Worm (Caenorhabditis elegans): ENCODE data around the gene F37C12.10.

Gene F37C12.10

ce11 chrIII:7141285-7141715 is 46.9 kb downstream of the F37C12.10 start (continued):
- TF ChIP-seq F26F4.8 (GFP tag; conservative IDR thresholded peaks at IDR 0.05) (no peak), fkh-10 (GFP tag; optimal IDR thresholded peaks at IDR 0.05) (no peak), lim-7 (GFP tag; IDR thresholded peaks at IDR 0.05) (no peak), ceh-44 (GFP tag; IDR thresholded peaks at IDR 0.05) (no peak), ZK546.5 (tag; optimal IDR thresholded peaks at IDR 0.05) (peak in 1 of 2 experiments; percentile 25), hlh-30 (tag; optimal IDR thresholded peaks at IDR 0.05; ENCODE audit: insufficient read depth) (peak; percentile 72), Y105C5A.15 (GFP tag; IDR thresholded peaks at IDR 0.05) (0 out of 2 replicates have a peak, but pooled peaks have one; percentile 59), daf-8 (GFP tag; IDR thresholded peaks at IDR 0.05) (no peak), spr-3 (GFP tag; optimal IDR thresholded peaks at IDR 0.05) (peak; percentile 52), duxl-1 (tag; optimal IDR thresholded peaks at IDR 0.05; ENCODE audit: poor library complexity) (peak; percentile 82), nhr-41 (GFP tag; IDR thresholded peaks at IDR 0.05) (no peak), gei-8 (GFP tag; optimal IDR thresholded peaks at IDR 0.05) (no peak), ztf-11 (tag; optimal IDR thresholded peaks at IDR 0.05) (no peak), F37D6.2 (tag; optimal IDR thresholded peaks at IDR 0.05) (no peak), nhr-28 (tag; optimal IDR thresholded peaks at IDR 0.05) (peak; percentile 57), hif-1 (tag; optimal IDR thresholded peaks at IDR 0.05) (peak in 1 of 2 experiments; percentile 15), dmd-9 (GFP tag; IDR thresholded peaks at IDR 0.05) (no peak), snpc-4 (tag; optimal IDR thresholded peaks at IDR 0.05) (peak; percentile 88), Y5F2A.4 (GFP tag; optimal IDR thresholded peaks at IDR 0.05) (peak; percentile 61), lin-13 (GFP tag; optimal IDR thresholded peaks at IDR 0.05) (peak; percentile 54), dpl-1 (GFP tag; optimal IDR thresholded peaks at IDR 0.05) (peak; percentile 33), T26A8.4 (GFP tag; IDR thresholded peaks at IDR 0.05) (peak; percentile 91), rbr-2 (tag; optimal IDR thresholded peaks at IDR 0.05) (peak; percentile 39), ceh-82 (tag; optimal IDR thresholded peaks at IDR 0.05) (no peak), D1046.2 (GFP tag; IDR thresholded peaks at IDR 0.05) (0 out of 2 replicates have a peak, but pooled peaks have one; percentile 58), tra-1 (GFP tag; IDR thresholded peaks at IDR 0.05) (no peak), set-16 (GFP tag; IDR thresholded peaks at IDR 0.05) (no peak), F49E8.2 (tag; optimal IDR thresholded peaks at IDR 0.05; ENCODE audit: borderline replicate concordance) (peak; percentile 89), pqm-1 (tag; optimal IDR thresholded peaks at IDR 0.05) (peak; percentile 53), F44E2.7 (GFP tag; IDR thresholded peaks at IDR 0.05) (no peak), Y75B8A.6 (GFP tag; IDR thresholded peaks at IDR 0.05) (peak; percentile 69; the same call in 1 of the 2 replicates), lsy-2 (tag; optimal IDR thresholded peaks at IDR 0.05) (peak in 1 of 2 experiments; percentile 71), daf-19 (GFP tag; conservative IDR thresholded peaks at IDR 0.05) (no peak; the same call in 1 of the 2 replicates), spr-1 (tag; optimal IDR thresholded peaks at IDR 0.05) (peak; percentile 67), nhr-237 (tag; optimal IDR thresholded peaks at IDR 0.05) (no peak), attf-4 (tag; optimal IDR thresholded peaks at IDR 0.05) (no peak), mes-2 (tag; optimal IDR thresholded peaks at IDR 0.05; ENCODE audit: poor library complexity, severe bottlenecking) (peak; percentile 87), ama-1 (optimal IDR thresholded peaks at IDR 0.05) (peak; percentile 98), unc-62 (GFP tag; optimal IDR thresholded peaks at IDR 0.05 in 1 of 2) (peak in 1 of 2 experiments; percentile 59), unc-62 (tag; optimal IDR thresholded peaks at IDR 0.05) (no peak), Y48G9A.11 (GFP tag; IDR thresholded peaks at IDR 0.05) (peak; percentile 84), cey-2 (tag; optimal IDR thresholded peaks at IDR 0.05; ENCODE audit: borderline replicate concordance, insufficient read depth) (no peak), vab-7 (GFP tag; IDR thresholded peaks at IDR 0.05) (peak; percentile 36; the same call in 1 of the 2 replicates), T20F7.1 (GFP tag; optimal IDR thresholded peaks at IDR 0.05) (peak; percentile 69), daf-12 (tag; optimal IDR thresholded peaks at IDR 0.05) (no peak), snpc-1.2 (GFP tag; IDR thresholded peaks at IDR 0.05) (peak; percentile 69), dmd-6 (GFP tag; IDR thresholded peaks at IDR 0.05) (peak; percentile 70), ceh-32 (tag; optimal IDR thresholded peaks at IDR 0.05; ENCODE audit: poor library complexity) (no peak), zip-2 (tag; optimal IDR thresholded peaks at IDR 0.05) (peak; percentile 42), ctbp-1 (GFP tag; IDR thresholded peaks at IDR 0.05) (no peak), fos-1 (tag; optimal IDR thresholded peaks at IDR 0.05) (no peak)
